Fruit fly (Drosophila melanogaster) whole organism, embryonic: ENCODE measurements around the gene CG9106.

Source experiments
- Abd-B ChIP-seq: fragments of 200-800 bp; sonication (Bioruptor generic); optimal IDR thresholded peaks from 2 replicates; lab custom pipeline; 2018; ENCODE audit warnings: missing biosample characterization, mild to moderate bottlenecking, missing genetic modification characterization, moderate library complexity
- Atf-2 ChIP-seq: fragments of 200-800 bp; sonication (Bioruptor generic); optimal IDR thresholded peaks from 2 replicates; lab custom pipeline; 2016; ENCODE audit warnings: missing biosample characterization, missing genetic modification characterization
- Bdp1 ChIP-seq: fragments of 200-800 bp; sonication (Bioruptor generic); optimal IDR thresholded peaks from 3 replicates; lab custom pipeline; 2016; ENCODE audit warnings: missing biosample characterization, missing genetic modification characterization
- CG11093 ChIP-seq: fragments of 200-800 bp; sonication (Bioruptor generic); IDR thresholded peaks from 3 replicates; pipeline ENCODE4 v1.3.6; 2022; ENCODE audit warnings: missing biosample characterization, missing genetic modification characterization
- CG11398 ChIP-seq: fragments of 200-800 bp; sonication (Bioruptor generic); optimal IDR thresholded peaks from 2 replicates; lab custom pipeline; 2016; ENCODE audit warnings: missing biosample characterization, missing genetic modification characterization
- CG11695 ChIP-seq: fragments of 200-800 bp; sonication (Bioruptor generic); IDR thresholded peaks from 3 replicates; pipeline ENCODE4 v1.3.6; 2022; ENCODE audit warnings: missing biosample characterization, missing genetic modification characterization
- CG14014 ChIP-seq: fragments of 200-800 bp; sonication (Bioruptor generic); IDR thresholded peaks from 2 replicates; pipeline ENCODE4 v1.3.6; 2022; ENCODE audit warnings: missing biosample characterization, missing genetic modification characterization
- CG15269 ChIP-seq: fragments of 200-800 bp; sonication (Bioruptor generic); optimal IDR thresholded peaks from 2 replicates; lab custom pipeline; 2018; ENCODE audit warnings: missing biosample characterization, mild to moderate bottlenecking, missing genetic modification characterization, moderate library complexity
- CG15479 ChIP-seq: fragments of 200-800 bp; sonication (Bioruptor generic); optimal IDR thresholded peaks from 3 replicates; lab custom pipeline; 2019; ENCODE audit warnings: missing biosample characterization, mild to moderate bottlenecking, missing genetic modification characterization, moderate library complexity
- CG1602 ChIP-seq: fragments of 200-800 bp; sonication (Bioruptor generic); optimal IDR thresholded peaks from 3 replicates; lab custom pipeline; 2016; ENCODE audit warnings: missing biosample characterization, missing genetic modification characterization
- CG1647 ChIP-seq: fragments of 200-800 bp; sonication (Bioruptor generic); optimal IDR thresholded peaks from 3 replicates; lab custom pipeline; 2016; ENCODE audit warnings: missing biosample characterization, missing genetic modification characterization
- CG17328 ChIP-seq: fragments of 200-800 bp; sonication (Bioruptor generic); IDR thresholded peaks from 2 replicates; pipeline ENCODE4 v1.3.6; 2022; ENCODE audit warnings: missing biosample characterization, missing genetic modification characterization
- CG17361 ChIP-seq: fragments of 200-800 bp; sonication (Bioruptor generic); IDR thresholded peaks from 3 replicates; pipeline ENCODE4 v1.3.6; 2022; ENCODE audit warnings: missing biosample characterization, missing genetic modification characterization
- CG17385 ChIP-seq: fragments of 200-800 bp; sonication (Bioruptor generic); optimal IDR thresholded peaks from 3 replicates; lab custom pipeline; 2018; ENCODE audit warnings: missing biosample characterization, mild to moderate bottlenecking, missing genetic modification characterization
- CG2129 ChIP-seq: fragments of 200-800 bp; sonication (Bioruptor generic); IDR thresholded peaks from 2 replicates; pipeline ENCODE4 v1.3.6; 2022; ENCODE audit warnings: missing biosample characterization, missing genetic modification characterization; ENCODE audit not compliant: partially characterized antibody
- CG2202 ChIP-seq: fragments of 200-800 bp; sonication (Bioruptor generic); optimal IDR thresholded peaks from 2 replicates; lab custom pipeline; 2018; ENCODE audit warnings: missing biosample characterization, mild to moderate bottlenecking, missing genetic modification characterization
- CG2678 ChIP-seq: fragments of 200-800 bp; sonication (Bioruptor generic); optimal IDR thresholded peaks from 3 replicates; lab custom pipeline; 2019; ENCODE audit warnings: missing biosample characterization, mild to moderate bottlenecking, missing genetic modification characterization, moderate library complexity
- CG32772 ChIP-seq: fragments of 200-800 bp; sonication (Bioruptor generic); IDR thresholded peaks from 2 replicates; pipeline ENCODE4 v1.3.6; 2022; ENCODE audit warnings: missing biosample characterization, missing genetic modification characterization
- CG33213 ChIP-seq: fragments of 200-800 bp; sonication (Bioruptor generic); optimal IDR thresholded peaks from 3 replicates; lab custom pipeline; 2016; ENCODE audit warnings: missing biosample characterization, missing genetic modification characterization
- CG33557 ChIP-seq: fragments of 200-800 bp; sonication (Bioruptor generic); optimal IDR thresholded peaks from 2 replicates; lab custom pipeline; 2019; ENCODE audit warnings: missing biosample characterization, mild to moderate bottlenecking, missing genetic modification characterization, moderate library complexity
- CG34224 ChIP-seq: fragments of 200-800 bp; sonication (Bioruptor generic); IDR thresholded peaks from 3 replicates; pipeline ENCODE4 v1.3.6; 2022; ENCODE audit warnings: missing biosample characterization, missing genetic modification characterization; ENCODE audit not compliant: partially characterized antibody
- CG3995 ChIP-seq: fragments of 200-800 bp; sonication (Bioruptor generic); optimal IDR thresholded peaks from 3 replicates; lab custom pipeline; 2016; ENCODE audit warnings: missing biosample characterization, missing genetic modification characterization
- CG5245 ChIP-seq: fragments of 200-800 bp; sonication (Bioruptor generic); optimal IDR thresholded peaks from 3 replicates; lab custom pipeline; 2016; ENCODE audit warnings: missing biosample characterization, missing genetic modification characterization
- CG6689 ChIP-seq: fragments of 200-800 bp; sonication (Bioruptor generic); IDR thresholded peaks from 2 replicates; pipeline ENCODE4 v1.3.6; 2022; ENCODE audit warnings: missing biosample characterization, missing genetic modification characterization
- CG8281 ChIP-seq: fragments of 200-800 bp; sonication (Bioruptor generic); optimal IDR thresholded peaks from 2 replicates; lab custom pipeline; 2018; ENCODE audit warnings: missing biosample characterization, mild to moderate bottlenecking, missing genetic modification characterization, moderate library complexity
- CG9727 ChIP-seq: fragments of 200-800 bp; sonication (Bioruptor generic); optimal IDR thresholded peaks from 3 replicates; lab custom pipeline; 2017; ENCODE audit warnings: missing biosample characterization, mild to moderate bottlenecking, missing genetic modification characterization
- CG9817 ChIP-seq: fragments of 200-800 bp; sonication (Bioruptor generic); optimal IDR thresholded peaks from 2 replicates; lab custom pipeline; 2018; ENCODE audit warnings: missing biosample characterization, mild to moderate bottlenecking, missing genetic modification characterization, moderate library complexity
- CoRest ChIP-seq: fragments of 200-800 bp; sonication (Bioruptor generic); optimal IDR thresholded peaks from 3 replicates; lab custom pipeline; 2018; ENCODE audit warnings: missing biosample characterization, mild to moderate bottlenecking, missing genetic modification characterization, moderate library complexity
- D19B ChIP-seq: fragments of 200-800 bp; sonication (Bioruptor generic); optimal IDR thresholded peaks from 2 replicates; lab custom pipeline; 2017; ENCODE audit warnings: missing biosample characterization, mild to moderate bottlenecking, missing genetic modification characterization
- Dek ChIP-seq: fragments of 200-800 bp; sonication (Bioruptor generic); optimal IDR thresholded peaks from 3 replicates; lab custom pipeline; 2019; ENCODE audit warnings: missing biosample characterization, mild to moderate bottlenecking, missing genetic modification characterization, moderate library complexity
- Doc2 ChIP-seq: fragments of 200-800 bp; sonication (Bioruptor generic); IDR thresholded peaks from 2 replicates; pipeline ENCODE4 v1.3.6; 2022; ENCODE audit warnings: missing biosample characterization, missing genetic modification characterization
- Dref ChIP-seq: fragments of 200-800 bp; sonication (Bioruptor generic); IDR thresholded peaks from 2 replicates; pipeline ENCODE4 v1.3.6; 2022; ENCODE audit warnings: missing biosample characterization, missing genetic modification characterization
- Drgx ChIP-seq: fragments of 200-800 bp; sonication (Bioruptor generic); IDR thresholded peaks from 2 replicates; pipeline ENCODE4 v1.3.6; 2022; ENCODE audit warnings: missing biosample characterization, missing genetic modification characterization
- Gug ChIP-seq: fragments of 200-800 bp; sonication (Bioruptor generic); IDR thresholded peaks from 4 replicates; pipeline ENCODE4 v1.3.6; 2022; ENCODE audit warnings: missing biosample characterization, missing genetic modification characterization
- Hey ChIP-seq: fragments of 200-800 bp; sonication (Bioruptor generic); optimal IDR thresholded peaks from 3 replicates; lab custom pipeline; 2018; ENCODE audit warnings: missing biosample characterization, mild to moderate bottlenecking, missing genetic modification characterization
- Hmr ChIP-seq: fragments of 200-800 bp; sonication (Bioruptor generic); optimal IDR thresholded peaks from 3 replicates; lab custom pipeline; 2017; ENCODE audit warnings: mild to moderate bottlenecking, missing biosample characterization, missing genetic modification reagents, missing genetic modification characterization
- MTF-1 ChIP-seq: fragments of 200-800 bp; sonication (Bioruptor generic); optimal IDR thresholded peaks from 2 replicates; lab custom pipeline; 2018; ENCODE audit warnings: missing biosample characterization, mild to moderate bottlenecking, missing genetic modification characterization, borderline replicate concordance
- Nf-YB ChIP-seq: fragments of 200-800 bp; sonication (Bioruptor generic); optimal IDR thresholded peaks from 3 replicates; lab custom pipeline; 2019; ENCODE audit warnings: missing biosample characterization, mild to moderate bottlenecking, missing genetic modification characterization, moderate library complexity
- Nf-YC ChIP-seq: fragments of 200-800 bp; optimal IDR thresholded peaks from 3 replicates; lab custom pipeline; 2019; ENCODE audit warnings: missing biosample characterization, mild to moderate bottlenecking, missing genetic modification characterization, moderate library complexity
- Side ChIP-seq: fragments of 200-800 bp; sonication (Bioruptor generic); optimal IDR thresholded peaks from 2 replicates; lab custom pipeline; 2016; ENCODE audit warnings: missing biosample characterization, missing genetic modification characterization
- bowl ChIP-seq: fragments of 200-800 bp; sonication (Bioruptor generic); IDR thresholded peaks from 2 replicates; pipeline ENCODE4 v1.3.6; 2022; ENCODE audit warnings: missing biosample characterization, missing genetic modification characterization
- croc ChIP-seq: fragments of 200-800 bp; sonication (Bioruptor generic); conservative IDR thresholded peaks from 3 replicates; pipeline ENCODE4 v1.3.6; 2022; ENCODE audit warnings: missing biosample characterization, missing genetic modification characterization
- emc ChIP-seq: fragments of 200-800 bp; sonication (Bioruptor generic); optimal IDR thresholded peaks from 2 replicates; lab custom pipeline; 2016; ENCODE audit warnings: missing biosample characterization, missing genetic modification characterization
- gt ChIP-seq: fragments of 200-800 bp; sonication (Bioruptor generic); IDR thresholded peaks from 2 replicates; pipeline ENCODE4 v1.3.6; 2022; ENCODE audit warnings: missing biosample characterization, missing genetic modification characterization
- hkb ChIP-seq, 2 experiments: fragments of 200-800 bp in 1 of 2; fragments of >200 bp in 1 of 2; sonication (Bioruptor generic) in 1 of 2; IDR thresholded peaks in 1 of 2; optimal IDR thresholded peaks in 1 of 2; 2 replicates each; pipeline versions ENCODE4 v1.3.6 to Lab custom; 2017 to 2022; ENCODE audit warnings: missing biosample characterization in 1 of 2, missing genetic modification characterization in 1 of 2
- ind ChIP-seq: fragments of 200-800 bp; sonication (Bioruptor generic); optimal IDR thresholded peaks from 3 replicates; lab custom pipeline; 2016; ENCODE audit warnings: missing biosample characterization, missing genetic modification characterization
- lbe ChIP-seq: fragments of 200-800 bp; sonication (Bioruptor generic); optimal IDR thresholded peaks from 2 replicates; lab custom pipeline; 2016; ENCODE audit warnings: missing biosample characterization, mild to moderate bottlenecking, missing genetic modification characterization
- ranshi ChIP-seq: fragments of 200-800 bp; sonication (Bioruptor generic); IDR thresholded peaks from 2 replicates; pipeline ENCODE4 v1.3.6; 2022; ENCODE audit warnings: missing biosample characterization, missing genetic modification characterization
- ro ChIP-seq: fragments of 200-800 bp; sonication (Bioruptor generic); IDR thresholded peaks from 2 replicates; pipeline ENCODE4 v1.3.6; 2022; ENCODE audit warnings: missing biosample characterization, missing genetic modification characterization
- sima ChIP-seq: fragments of 200-800 bp; sonication (Bioruptor generic); optimal IDR thresholded peaks from 2 replicates; lab custom pipeline; 2016; ENCODE audit warnings: missing biosample characterization, missing genetic modification characterization
- tap ChIP-seq: fragments of 200-800 bp; optimal IDR thresholded peaks from 3 replicates; lab custom pipeline; 2019; ENCODE audit warnings: missing biosample characterization, mild to moderate bottlenecking, missing genetic modification characterization, moderate library complexity
- vvl ChIP-seq: fragments of 200-800 bp; sonication (Bioruptor generic); IDR thresholded peaks from 2 replicates; pipeline ENCODE4 v1.3.6; 2022; ENCODE audit warnings: missing biosample characterization, missing genetic modification characterization

The CG9106 gene

DNA sequence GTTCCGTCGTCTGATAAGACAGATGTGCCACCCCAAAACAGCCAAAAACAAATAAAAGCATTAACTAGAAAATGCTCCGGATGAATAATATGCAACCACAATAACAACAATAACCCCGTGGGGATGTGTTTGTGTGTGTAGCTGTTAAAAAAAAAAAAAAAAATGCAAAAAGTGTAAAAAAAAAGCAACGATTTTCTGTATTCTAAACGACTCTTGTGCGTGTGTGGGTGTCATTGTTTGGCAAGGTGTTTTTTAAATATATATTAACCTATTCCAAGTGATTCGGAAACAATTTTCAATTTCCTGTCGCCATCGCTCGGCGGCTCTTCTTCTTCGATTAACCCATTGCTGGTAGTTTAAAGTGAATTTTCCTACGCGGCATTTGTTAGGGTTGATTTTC lies 48.3 kb upstream of the CG9106 start (continued):
- TF ChIP-seq CG2678 (tag; lab: Kevin White, UChicago) (no peak), CG11695 (GFP tag; lab: Robert Waterston, UW) (no peak), emc (no peak), CG34224 (GFP tag; lab: Robert Waterston, UW) (no peak), Hey (tag; lab: Kevin White, UChicago) (no peak), CG9817 (tag; lab: Kevin White, UChicago) (no peak), CG5245 (GFP tag; lab: Kevin White, UChicago) (no peak), CG15479 (GFP tag; lab: Kevin White, UChicago) (no peak), Bdp1 (GFP tag; lab: Kevin White, UChicago) (no peak), Nf-YB (GFP tag; lab: Kevin White, UChicago) (no peak), CG32772 (peak; percentile 44; the same call in 1 of the 2 replicates), lbe (peak; percentile 21), Drgx (GFP tag; lab: Robert Waterston, UW) (peak; percentile 43; the same call in 1 of the 2 replicates), CG1602 (no peak), Abd-B (GFP tag; lab: Kevin White, UChicago) (no peak), MTF-1 (no peak), CG14014 (GFP tag; lab: Robert Waterston, UW) (no peak), CG33557 (GFP tag; lab: Kevin White, UChicago) (no peak), Dek (no peak), gt (GFP tag; lab: Robert Waterston, UW) (no peak), Doc2 (GFP tag; lab: Robert Waterston, UW) (no peak), D19B (GFP tag; lab: Kevin White, UChicago) (no peak), Atf-2 (no peak), ro (no peak), CG3995 (no peak), sima (GFP tag; lab: Kevin White, UChicago) (no peak), bowl (GFP tag; lab: Robert Waterston, UW) (no peak), croc (GFP tag; lab: Robert Waterston, UW) (no peak), CG15269 (no peak), CG11093 (GFP tag; lab: Robert Waterston, UW) (no peak), Side (GFP tag; lab: Kevin White, UChicago) (no peak), Hmr (no peak), Dref (GFP tag; lab: Robert Waterston, UW) (peak; percentile 41; the same call in 1 of the 2 replicates), CG17361 (GFP tag; lab: Robert Waterston, UW) (no peak), CG11398 (GFP tag; lab: Kevin White, UChicago) (no peak), ranshi (GFP tag; lab: Robert Waterston, UW) (no peak), CG8281 (no peak), hkb (optimal IDR thresholded peaks at IDR 0.05; lab: Kevin White, UChicago) (no peak), hkb (GFP tag; IDR thresholded peaks at IDR 0.05; lab: Robert Waterston, UW) (peak; percentile 35; the same call in 1 of the 2 replicates), Nf-YC (no peak), Gug (GFP tag; lab: Robert Waterston, UW) (no peak), CG6689 (GFP tag; lab: Robert Waterston, UW) (no peak), CG33213 (no peak), CG1647 (no peak), vvl (GFP tag; lab: Robert Waterston, UW) (0 out of 2 replicates have a peak, but pooled peaks have one; percentile 11), CG9727 (GFP tag; lab: Kevin White, UChicago) (no peak), CG17328 (GFP tag; lab: Robert Waterston, UW) (no peak), CoRest (tag; lab: Kevin White, UChicago) (no peak), ind (no peak), CG2129 (GFP tag; lab: Robert Waterston, UW) (no peak), CG2202 (tag; lab: Kevin White, UChicago) (no peak), tap (tag; lab: Kevin White, UChicago) (no peak), CG17385 (GFP tag; lab: Kevin White, UChicago) (peak; percentile 84)
